Fruit fly (Drosophila melanogaster): ENCODE results near the gene CG12971.

Gene CG12971

DNA sequence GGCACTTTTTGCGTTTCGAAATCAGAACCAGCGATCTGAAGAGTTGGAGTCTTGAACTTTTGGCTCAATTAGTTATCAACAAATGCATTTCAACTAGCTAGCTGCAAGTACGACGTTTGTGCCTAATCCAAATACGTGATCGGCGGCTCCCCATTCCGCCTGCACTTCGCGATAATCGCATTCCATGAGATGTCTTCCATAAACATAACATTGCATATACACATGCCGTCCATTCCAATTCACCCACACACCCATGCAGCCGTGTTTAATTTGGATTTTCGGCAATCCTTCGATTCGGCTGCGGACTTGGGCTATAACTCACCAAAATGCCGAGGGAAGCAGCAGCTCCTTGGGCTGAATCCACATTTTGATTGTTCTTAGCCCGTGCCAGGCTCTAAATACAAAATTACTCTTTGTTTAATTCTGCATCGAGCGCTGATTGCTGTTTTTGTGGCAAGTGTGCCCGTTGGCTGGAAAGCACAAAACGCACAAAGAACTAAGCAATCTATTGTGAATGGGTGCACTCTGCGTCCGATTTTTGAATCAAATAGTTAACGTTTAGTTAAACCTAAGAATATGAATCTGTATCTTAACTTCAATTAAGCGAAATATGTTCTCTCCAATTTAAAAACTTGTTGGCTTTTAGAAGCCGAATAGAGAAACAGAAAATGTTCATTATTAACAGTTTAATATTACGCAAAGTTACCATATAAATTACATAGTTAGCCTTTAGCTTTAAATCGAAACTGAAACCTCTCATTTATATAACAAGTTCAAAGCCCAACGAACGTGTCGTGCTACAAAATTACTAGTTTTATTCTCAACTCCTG lies 12.8 kb downstream of the CG12971 start, which contains the start of the genes Tbc1d8-9 and CG32436 (continued):
- TF ChIP-seq CG34224 (GFP tag; IDR thresholded peaks at IDR 0.05; ENCODE audit: partially characterized antibody) (0 out of 3 replicates have a peak, but pooled peaks have one; percentile 13), stwl (tag; optimal IDR thresholded peaks at IDR 0.05) (peak; percentile 89), Hr3 (GFP tag; optimal IDR thresholded peaks at IDR 0.05) (no peak), CG10959 (GFP tag; IDR thresholded peaks at IDR 0.05) (no peak), Pdp1 (GFP tag; optimal IDR thresholded peaks at IDR 0.05) (peak in 1 of 2 experiments; percentile 55), CG12769 (tag; optimal IDR thresholded peaks at IDR 0.05) (no peak), CG12299 (tag; optimal IDR thresholded peaks at IDR 0.05) (no peak), mirr (GFP tag; optimal IDR thresholded peaks at IDR 0.05) (no peak), chm (GFP tag; IDR thresholded peaks at IDR 0.05) (no peak), Fer2 (tag; optimal IDR thresholded peaks at IDR 0.05) (no peak), CG6791 (GFP tag; IDR thresholded peaks at IDR 0.05; ENCODE audit: partially characterized antibody) (peak; percentile 62; the same call in 2 of the 3 replicates), Opbp (GFP tag; IDR thresholded peaks at IDR 0.05; ENCODE audit: partially characterized antibody) (peak; percentile 54; the same call in 2 of the 3 replicates), CG30020 (tag; optimal IDR thresholded peaks at IDR 0.05) (no peak), fd102C (GFP tag; optimal IDR thresholded peaks at IDR 0.05) (no peak), CG2116 (GFP tag; optimal IDR thresholded peaks at IDR 0.05) (peak; percentile 64), cg (GFP tag; optimal IDR thresholded peaks at IDR 0.05) (peak; percentile 74), sd (tag; optimal IDR thresholded peaks at IDR 0.05) (no peak), BEAF-32 (GFP tag; optimal IDR thresholded peaks at IDR 0.05) (peak; percentile 39), Sin3A (optimal IDR thresholded peaks at IDR 0.05) (peak; percentile 22), NK7.1 (GFP tag; optimal IDR thresholded peaks at IDR 0.05) (no peak), CG8359 (GFP tag; optimal IDR thresholded peaks at IDR 0.05; ENCODE audit: borderline replicate concordance) (no peak), CG10979 (tag; optimal IDR thresholded peaks at IDR 0.05) (peak; percentile 24), zfh1 (GFP tag; IDR thresholded peaks at IDR 0.05) (no peak), CG13775 (GFP tag; optimal IDR thresholded peaks at IDR 0.05) (no peak), CG5180 (GFP tag; optimal IDR thresholded peaks at IDR 0.05) (no peak), knrl (GFP tag; IDR thresholded peaks at IDR 0.05; ENCODE audit: partially characterized antibody) (no peak), Dref (GFP tag; IDR thresholded peaks at IDR 0.05) (0 out of 2 replicates have a peak, but pooled peaks have one; percentile 29), bbx (GFP tag; IDR thresholded peaks at IDR 0.05; ENCODE audit: partially characterized antibody) (peak; percentile 46; the same call in 1 of the 2 replicates), Hmx (GFP tag; optimal IDR thresholded peaks at IDR 0.05) (no peak), CG3281 (GFP tag; optimal IDR thresholded peaks at IDR 0.05) (no peak), ranshi (GFP tag; IDR thresholded peaks at IDR 0.05) (peak; percentile 17; the same call in 1 of the 2 replicates), croc (GFP tag; conservative IDR thresholded peaks at IDR 0.05) (no peak), Mad (GFP tag; optimal IDR thresholded peaks at IDR 0.05) (peak; percentile 6), slbo (GFP tag; IDR thresholded peaks at IDR 0.05) (no peak), CG3847 (GFP tag; IDR thresholded peaks at IDR 0.05) (peak; percentile 23; the same call in 1 of the 2 replicates), dysf (GFP tag; IDR thresholded peaks at IDR 0.05) (no peak), CG11696 (GFP tag; IDR thresholded peaks at IDR 0.05) (no peak), CG4617 (GFP tag; optimal IDR thresholded peaks at IDR 0.05; ENCODE audit: borderline replicate concordance) (peak; percentile 87), E2f2 (GFP tag; IDR thresholded peaks at IDR 0.05) (peak; percentile 79), CG1233 (GFP tag; optimal IDR thresholded peaks at IDR 0.05) (no peak), ems (GFP tag; optimal IDR thresholded peaks at IDR 0.05) (no peak), Myb (GFP tag; optimal IDR thresholded peaks at IDR 0.05) (peak; percentile 99), CG12659 (GFP tag; optimal IDR thresholded peaks at IDR 0.05) (peak; percentile 36), CG14667 (GFP tag; IDR thresholded peaks at IDR 0.05) (no peak), HmgZ (tag; optimal IDR thresholded peaks at IDR 0.05) (peak; percentile 40), trem (tag; optimal IDR thresholded peaks at IDR 0.05) (peak; percentile 60), ham (GFP tag; IDR thresholded peaks at IDR 0.05) (no peak), CG33213 (GFP tag; optimal IDR thresholded peaks at IDR 0.05) (peak; percentile 14)
